Fruit fly (Drosophila melanogaster) whole organism, embryonic: ENCODE results near the gene Sema5c.

Experiments
- Abd-B ChIP-seq: fragments of 200-800 bp; sonication (Bioruptor generic); optimal IDR thresholded peaks from 2 replicates; lab custom pipeline; 2018; ENCODE audit warnings: missing biosample characterization, mild to moderate bottlenecking, missing genetic modification characterization, moderate library complexity
- HmgZ ChIP-seq: fragments of 200-800 bp; sonication (Bioruptor generic); optimal IDR thresholded peaks from 2 replicates; lab custom pipeline; 2018; ENCODE audit warnings: missing biosample characterization, mild to moderate bottlenecking, missing genetic modification characterization
- dimm ChIP-seq: fragments of 200-800 bp; sonication (Bioruptor generic); IDR thresholded peaks from 2 replicates; pipeline ENCODE4 v1.3.6; 2022; ENCODE audit warnings: missing biosample characterization, missing genetic modification characterization
- grau ChIP-seq: fragments of 200-800 bp; optimal IDR thresholded peaks from 3 replicates; lab custom pipeline; 2019; ENCODE audit warnings: missing biosample characterization, mild to moderate bottlenecking, missing genetic modification characterization, moderate library complexity
- peb ChIP-seq: fragments of 200-800 bp; sonication (Bioruptor generic); IDR thresholded peaks from 2 replicates; pipeline ENCODE4 v1.3.6; 2022; ENCODE audit warnings: missing biosample characterization, missing genetic modification characterization

- no peak for TF ChIP-seq Abd-B (GFP tag; lab: Kevin White, UChicago)
- TF ChIP-seq dimm = no peak
- no peak for TF ChIP-seq HmgZ
- no peak for TF ChIP-seq grau (tag; lab: Kevin White, UChicago)
- no peak for TF ChIP-seq peb (GFP tag; lab: Robert Waterston, UW)
Observed at dm6 chr3L:12027929-12028328, 53.7 kb downstream of the Sema5c start.
